Fruit fly (Drosophila melanogaster): ENCODE results near the gene CG10347.

- TF ChIP-seq CTCF (optimal IDR thresholded peaks at IDR 0.05) (no peak), CG8478 (optimal IDR thresholded peaks at IDR 0.05) (no peak)
Measured at dm6 chrX:11818767-11819089, 36.0 kb downstream of the CG10347 start.
